Fruit fly (Drosophila melanogaster): ENCODE data around the gene spn-A.

spn-A gene

DNA sequence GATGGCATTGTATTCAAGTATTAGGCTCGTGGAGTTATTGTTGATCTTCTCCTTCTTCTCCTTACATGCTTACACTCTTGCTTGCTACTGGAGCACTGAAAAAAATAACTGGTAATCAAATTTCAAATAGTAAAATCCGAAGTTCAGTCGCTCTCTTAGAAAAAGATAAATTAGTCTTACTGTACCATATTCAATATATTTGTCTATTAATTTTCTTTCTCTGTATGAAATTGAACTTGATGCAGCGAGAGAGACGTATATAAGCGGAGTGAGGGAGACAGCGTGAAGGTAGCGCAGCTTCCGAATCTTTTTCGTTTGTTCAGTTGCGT lies 5.3 kb upstream of the spn-A start (continued):
- TF ChIP-seq CG3407 (GFP tag; optimal IDR thresholded peaks at IDR 0.05) (peak; percentile 82), chif (GFP tag; optimal IDR thresholded peaks at IDR 0.05) (peak; percentile 77 to 92), CG12659 (GFP tag; optimal IDR thresholded peaks at IDR 0.05) (peak; percentile 60), B-H2 (GFP tag; optimal IDR thresholded peaks at IDR 0.05) (no peak), Atf3 (GFP tag; optimal IDR thresholded peaks at IDR 0.05) (peak; percentile 64), CG7987 (GFP tag; optimal IDR thresholded peaks at IDR 0.05) (peak; percentile 80), CG1603 (tag; optimal IDR thresholded peaks at IDR 0.05) (peak; percentile 93), wdn (GFP tag; IDR thresholded peaks at IDR 0.05) (peak; percentile 73; the same call in 1 of the 2 replicates), NFAT (GFP tag; IDR thresholded peaks at IDR 0.05) (peak; percentile 74), CG11398 (GFP tag; optimal IDR thresholded peaks at IDR 0.05) (peak; percentile 74), BtbVII (GFP tag; optimal IDR thresholded peaks at IDR 0.05) (peak; percentile 76), ab (GFP tag; optimal IDR thresholded peaks at IDR 0.05) (no peak), cwo (GFP tag; optimal IDR thresholded peaks at IDR 0.05) (peak; percentile 78), TFAM (GFP tag; optimal IDR thresholded peaks at IDR 0.05) (peak; percentile 72), lola (GFP tag; optimal IDR thresholded peaks at IDR 0.05) (peak in 1 of 3 experiments; percentile 38), danr (GFP tag; IDR thresholded peaks at IDR 0.05) (peak; percentile 85), grn (GFP tag; optimal IDR thresholded peaks at IDR 0.05) (peak; percentile 56), CG10267 (tag; optimal IDR thresholded peaks at IDR 0.05) (peak; percentile 87), CG8944 (GFP tag; optimal IDR thresholded peaks at IDR 0.05) (peak; percentile 89), ham (GFP tag; IDR thresholded peaks at IDR 0.05) (0 out of 2 replicates have a peak, but pooled peaks have one; percentile 43), fd64A (GFP tag; optimal IDR thresholded peaks at IDR 0.05) (peak; percentile 84), Deaf1 (tag; optimal IDR thresholded peaks at IDR 0.05) (peak; percentile 66), mld (GFP tag; IDR thresholded peaks at IDR 0.05; ENCODE audit: partially characterized antibody) (no peak), slou (GFP tag; optimal IDR thresholded peaks at IDR 0.05) (peak; percentile 63), HHEX (GFP tag; optimal IDR thresholded peaks at IDR 0.05) (peak; percentile 85), CG2199 (GFP tag; IDR thresholded peaks at IDR 0.05) (peak; percentile 95), lilli (GFP tag; optimal IDR thresholded peaks at IDR 0.05) (peak; percentile 45), CG10366 (GFP tag; IDR thresholded peaks at IDR 0.05) (peak; percentile 95), slp2 (GFP tag; optimal IDR thresholded peaks at IDR 0.05) (peak; percentile 86), CG31365 (tag; optimal IDR thresholded peaks at IDR 0.05) (peak; percentile 63), mam (GFP tag; optimal IDR thresholded peaks at IDR 0.05) (peak; percentile 87), insv (GFP tag; optimal IDR thresholded peaks at IDR 0.05) (no peak), CG32772 (GFP tag; IDR thresholded peaks at IDR 0.05) (peak; percentile 91), CG14050 (GFP tag; IDR thresholded peaks at IDR 0.05) (peak; percentile 91), CG8924 (tag; optimal IDR thresholded peaks at IDR 0.05) (peak; percentile 91), tx (GFP tag; optimal IDR thresholded peaks at IDR 0.05) (peak; percentile 70), ERR (GFP tag; optimal IDR thresholded peaks at IDR 0.05) (peak; percentile 77), croc (GFP tag; conservative IDR thresholded peaks at IDR 0.05) (peak; percentile 83), Doc3 (GFP tag; IDR thresholded peaks at IDR 0.05; ENCODE audit: partially characterized antibody) (no peak), gro (GFP tag; optimal IDR thresholded peaks at IDR 0.05) (peak; percentile 1), CG2678 (tag; optimal IDR thresholded peaks at IDR 0.05) (peak; percentile 95), sqz (GFP tag; optimal IDR thresholded peaks at IDR 0.05) (peak; percentile 75), CG17612 (GFP tag; IDR thresholded peaks at IDR 0.05) (peak; percentile 75), ems (GFP tag; optimal IDR thresholded peaks at IDR 0.05) (peak; percentile 89), CG16779 (GFP tag; IDR thresholded peaks at IDR 0.05) (0 out of 2 replicates have a peak, but pooled peaks have one; percentile 59), hkb (optimal IDR thresholded peaks at IDR 0.05) (no peak), hkb (GFP tag; IDR thresholded peaks at IDR 0.05) (peak; percentile 96), zen (tag; optimal IDR thresholded peaks at IDR 0.05) (peak; percentile 79), NC2β (GFP tag; optimal IDR thresholded peaks at IDR 0.05) (peak; percentile 50), inv (GFP tag; IDR thresholded peaks at IDR 0.05; ENCODE audit: partially characterized antibody) (no peak), wor (GFP tag; IDR thresholded peaks at IDR 0.05) (peak; percentile 84)
